Worm (Caenorhabditis elegans): Measurements from ENCODE around the gene R09H10.3.

ce11 chrIV:10578367-10578766 lies 28.5 kb upstream of the R09H10.3 start, which contains the start of gene lgc-43:
- no peak for TF ChIP-seq ceh-82 (tag; optimal IDR thresholded peaks at IDR 0.05)
- TF ChIP-seq lsy-2 (tag; optimal IDR thresholded peaks at IDR 0.05): no peak
- TF ChIP-seq mef-2 (tag; optimal IDR thresholded peaks at IDR 0.05): no peak
- TF ChIP-seq nhr-76 (tag; optimal IDR thresholded peaks at IDR 0.05): no peak
- no peak for TF ChIP-seq sptf-1 (tag; optimal IDR thresholded peaks at IDR 0.05)
- TF ChIP-seq aha-1 (tag; optimal IDR thresholded peaks at IDR 0.05): no peak
- no peak for TF ChIP-seq snu-23 (GFP tag; optimal IDR thresholded peaks at IDR 0.05)
- no peak for TF ChIP-seq pqm-1 (tag; optimal IDR thresholded peaks at IDR 0.05)
- TF ChIP-seq C04F5.9 (tag; optimal IDR thresholded peaks at IDR 0.05): no peak
- no peak for TF ChIP-seq unc-86 (tag; optimal IDR thresholded peaks at IDR 0.05)
- TF ChIP-seq nhr-12 (tag; optimal IDR thresholded peaks at IDR 0.05): no peak
- TF ChIP-seq nhr-28 (tag; optimal IDR thresholded peaks at IDR 0.05): no peak
- no peak for TF ChIP-seq ztf-11 (tag; optimal IDR thresholded peaks at IDR 0.05)
- TF ChIP-seq sox-4 (tag; optimal IDR thresholded peaks at IDR 0.05): no peak

All from whole organism, L1 larva.